Worm (Caenorhabditis elegans) whole organism, L1 larva: ENCODE measurements around the gene K11D9.3.
"Not testable (repeated sequence)": the region's sequence is repeated elsewhere in the genome, so short reads cannot be mapped to it uniquely, and the experiment has no call there.

Experiments used
- C16A3.4 ChIP-seq: fragments of 150-350 bp; optimal IDR thresholded peaks from 2 replicates; lab custom pipeline; 2014; ENCODE audit warnings: missing biosample characterization, missing genetic modification characterization
- aly-2 ChIP-seq: fragments of 150-350 bp; optimal IDR thresholded peaks from 2 replicates; lab custom pipeline; 2014; ENCODE audit warnings: missing biosample characterization, missing genetic modification characterization
- blmp-1 ChIP-seq: fragments of 150-350 bp; optimal IDR thresholded peaks from 2 replicates; lab custom pipeline; 2014; ENCODE audit warnings: missing biosample characterization, missing genetic modification characterization
- elt-3 ChIP-seq, 6 experiments: fragments of 150-350 bp in 1 of 6; sonication (generic microtip); optimal IDR thresholded peaks; 2 replicates each; lab custom pipeline; 2017 to 2018; ENCODE audit warnings: missing biosample characterization in 6 of 6, missing genetic modification characterization in 6 of 6, inconsistent platforms in 1 of 6
- lsy-2 ChIP-seq, 2 experiments: fragments of 150-350 bp; optimal IDR thresholded peaks; 2 replicates each; lab custom pipeline; 2014; ENCODE audit warnings: missing biosample characterization in 2 of 2, missing genetic modification characterization in 2 of 2
- nhr-12 ChIP-seq: sonication (generic microtip); optimal IDR thresholded peaks from 2 replicates; lab custom pipeline; 2017; ENCODE audit warnings: missing biosample characterization, missing genetic modification characterization
- nhr-237 ChIP-seq: fragments of 150-350 bp; optimal IDR thresholded peaks from 2 replicates; lab custom pipeline; 2014; ENCODE audit warnings: missing biosample characterization, missing genetic modification characterization
- nhr-76 ChIP-seq: sonication (generic microtip); optimal IDR thresholded peaks from 2 replicates; lab custom pipeline; 2017; ENCODE audit warnings: missing biosample characterization, missing genetic modification characterization
- rnt-1 ChIP-seq: sonication (generic microtip); optimal IDR thresholded peaks from 2 replicates; lab custom pipeline; 2016; ENCODE audit warnings: mild to moderate bottlenecking, missing genetic modification characterization, moderate library complexity, missing compliant biosample characterization
- sup-37 ChIP-seq: fragments of 200-800 bp; sonication (Bioruptor generic); optimal IDR thresholded peaks from 2 replicates; lab custom pipeline; 2018; ENCODE audit warnings: mild to moderate bottlenecking, missing genetic modification characterization, missing compliant biosample characterization
- ztf-4 ChIP-seq: fragments of 150-350 bp; optimal IDR thresholded peaks from 2 replicates; lab custom pipeline; 2014; ENCODE audit warnings: missing biosample characterization, missing genetic modification characterization

DNA sequence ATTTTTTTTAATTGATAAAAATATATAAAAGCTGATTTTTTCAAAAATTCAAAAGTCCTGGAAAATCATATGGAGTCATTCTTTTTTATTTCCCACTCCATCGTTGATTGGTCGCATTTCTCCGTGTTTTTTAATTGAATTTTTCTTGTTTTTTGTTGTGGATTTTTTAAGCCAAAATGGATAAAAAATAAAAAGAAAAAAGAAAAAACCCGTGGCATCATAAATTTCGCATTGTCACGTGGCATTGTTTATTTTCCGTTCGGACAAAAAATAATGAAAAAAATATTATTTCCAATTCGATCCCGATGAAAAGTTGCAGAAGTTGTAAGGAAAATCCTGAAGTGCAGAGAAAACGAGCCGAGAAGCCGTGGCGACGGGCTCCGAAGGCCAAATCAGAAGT, 3.6 kb upstream of the K11D9.3 start, which contains the start of gene klp-7:
- not testable (repeated sequence) for TF ChIP-seq nhr-12 (tag; lab: Kevin White, UChicago); ztf-4 (tag; lab: Kevin White, UChicago); elt-3 (tag; optimal IDR thresholded peaks at IDR 0.05; lab: Kevin White, UChicago); nhr-237; C16A3.4 (tag; lab: Kevin White, UChicago); aly-2 (tag; lab: Kevin White, UChicago); lsy-2 (tag; optimal IDR thresholded peaks at IDR 0.05; lab: Kevin White, UChicago); blmp-1 (tag; lab: Kevin White, UChicago); nhr-76 (tag; lab: Kevin White, UChicago); sup-37 (GFP tag; lab: Kevin White, UChicago); rnt-1 (tag; lab: Kevin White, UChicago)
